Worm (Caenorhabditis elegans) whole organism, young adult: ENCODE measurements around the gene F13B12.1.

Experiments used
- B0019.2 ChIP-seq: fragments of 200-800 bp; sonication (Bioruptor generic); conservative IDR thresholded peaks from 2 replicates; pipeline ENCODE4 v1.3.6; 2022; ENCODE audit warnings: missing genetic modification reagents, missing genetic modification characterization, missing compliant biosample characterization
- B0035.1 ChIP-seq: sonication (generic microtip); optimal IDR thresholded peaks from 2 replicates; lab custom pipeline; 2016; ENCODE audit warnings: missing genetic modification characterization, mild to moderate bottlenecking, missing compliant biosample characterization, missing genotype, missing genetic modification reagents
- D2030.7 ChIP-seq: fragments of 200-800 bp; sonication (Bioruptor generic); IDR thresholded peaks from 2 replicates; pipeline ENCODE4 v1.3.6; 2022; ENCODE audit warnings: missing genetic modification reagents, missing genetic modification characterization, missing compliant biosample characterization
- F10E7.11 ChIP-seq: sonication (generic microtip); optimal IDR thresholded peaks from 2 replicates; lab custom pipeline; 2017; ENCODE audit warnings: mild to moderate bottlenecking, missing genetic modification characterization, moderate library complexity, missing compliant biosample characterization
- F37B4.10 ChIP-seq: fragments of 200-800 bp; sonication (Bioruptor generic); IDR thresholded peaks from 2 replicates; pipeline ENCODE4 v1.3.6; 2022; ENCODE audit warnings: missing genetic modification characterization, missing compliant biosample characterization
- F55B11.4 ChIP-seq: sonication (generic microtip); optimal IDR thresholded peaks from 2 replicates; lab custom pipeline; 2016; ENCODE audit warnings: missing compliant biosample characterization, missing genetic modification characterization, borderline replicate concordance; ENCODE audit not compliant: insufficient read depth
- F57C9.4 ChIP-seq: sonication (generic microtip); optimal IDR thresholded peaks from 2 replicates; lab custom pipeline; 2017; ENCODE audit warnings: mild to moderate bottlenecking, missing genetic modification characterization, missing compliant biosample characterization
- Y53F4B.3 ChIP-seq: fragments of 200-800 bp; sonication (Bioruptor generic); IDR thresholded peaks from 2 replicates; pipeline ENCODE4 v1.3.6; 2022; ENCODE audit warnings: missing genetic modification reagents, missing genetic modification characterization, missing compliant biosample characterization
- Y56A3A.18 ChIP-seq: fragments of 200-800 bp; sonication (Bioruptor generic); IDR thresholded peaks from 2 replicates; pipeline ENCODE4 v1.3.6; 2022; ENCODE audit warnings: missing genetic modification reagents, missing genetic modification characterization, missing compliant biosample characterization
- Y67H2A.10 ChIP-seq: fragments of 200-800 bp; sonication (Bioruptor generic); conservative IDR thresholded peaks from 2 replicates; pipeline ENCODE4 v1.3.6; 2022; ENCODE audit warnings: missing genetic modification reagents, missing genetic modification characterization, missing compliant biosample characterization
- ama-1 ChIP-seq, 3 experiments: fragments of 150-350 bp in 1 of 3; sonication (generic microtip) in 2 of 3; optimal IDR thresholded peaks; 2 replicates each; lab custom pipeline; 2014 to 2018; ENCODE audit warnings: missing biosample characterization in 2 of 3, missing genetic modification characterization in 2 of 3, missing genetic modification reagents in 2 of 3
- aptf-3 ChIP-seq: fragments of 200-800 bp; sonication (Bioruptor generic); IDR thresholded peaks from 2 replicates; pipeline ENCODE4 v1.3.6; 2022; ENCODE audit warnings: missing genetic modification characterization, missing compliant biosample characterization
- athp-1 ChIP-seq: sonication (generic microtip); optimal IDR thresholded peaks from 2 replicates; lab custom pipeline; 2017; ENCODE audit warnings: mild to moderate bottlenecking, missing genetic modification characterization, missing compliant biosample characterization
- ccch-3 ChIP-seq: fragments of 200-800 bp; sonication (Bioruptor generic); optimal IDR thresholded peaks from 2 replicates; lab custom pipeline; 2018; ENCODE audit warnings: mild to moderate bottlenecking, missing genetic modification characterization, missing compliant biosample characterization
- cebp-2 ChIP-seq: fragments of 200-800 bp; sonication (Bioruptor generic); IDR thresholded peaks from 2 replicates; pipeline ENCODE4 v1.3.6; 2022; ENCODE audit warnings: missing genetic modification characterization, missing compliant biosample characterization
- chd-7 ChIP-seq: sonication (generic microtip); optimal IDR thresholded peaks from 2 replicates; lab custom pipeline; 2016; ENCODE audit warnings: mild to moderate bottlenecking, missing genetic modification characterization, moderate library complexity, missing compliant biosample characterization
- dox-1 ChIP-seq: fragments of 200-800 bp; sonication (Bioruptor generic); IDR thresholded peaks from 2 replicates; pipeline ENCODE4 v1.3.6; 2022; ENCODE audit warnings: missing genetic modification reagents, missing genetic modification characterization, missing compliant biosample characterization
- dpff-1 ChIP-seq: sonication (generic microtip); optimal IDR thresholded peaks from 2 replicates; lab custom pipeline; 2017; ENCODE audit warnings: mild to moderate bottlenecking, missing genetic modification characterization, missing compliant biosample characterization
- ets-4 ChIP-seq: fragments of 200-800 bp; sonication (Bioruptor generic); optimal IDR thresholded peaks from 2 replicates; lab custom pipeline; 2018; ENCODE audit warnings: mild to moderate bottlenecking, missing genetic modification characterization, missing compliant biosample characterization
- hlh-12 ChIP-seq: sonication (generic microtip); optimal IDR thresholded peaks from 2 replicates; lab custom pipeline; 2016; ENCODE audit warnings: missing genetic modification characterization, missing compliant biosample characterization
- hlh-26 ChIP-seq: fragments of 200-800 bp; sonication (Bioruptor generic); conservative IDR thresholded peaks from 2 replicates; pipeline ENCODE4 v1.3.6; 2022; ENCODE audit warnings: missing genetic modification reagents, missing genetic modification characterization, missing compliant biosample characterization
- hmg-1.2 ChIP-seq: fragments of 200-800 bp; sonication (Bioruptor generic); IDR thresholded peaks from 2 replicates; pipeline ENCODE4 v1.3.6; 2022; ENCODE audit warnings: missing genetic modification reagents, missing genetic modification characterization, missing compliant biosample characterization
- hsf-1 ChIP-seq: fragments of 200-800 bp; sonication (Bioruptor generic); IDR thresholded peaks from 2 replicates; pipeline ENCODE4 v1.3.6; 2022; ENCODE audit warnings: missing genetic modification reagents, missing genetic modification characterization, missing compliant biosample characterization
- madf-10 ChIP-seq: sonication (generic microtip); optimal IDR thresholded peaks from 2 replicates; lab custom pipeline; 2016; ENCODE audit warnings: mild to moderate bottlenecking, missing genetic modification characterization, missing compliant biosample characterization
- madf-3 ChIP-seq: fragments of 200-800 bp; sonication (Bioruptor generic); IDR thresholded peaks from 2 replicates; pipeline ENCODE4 v1.3.6; 2022; ENCODE audit warnings: missing genetic modification reagents, missing genetic modification characterization, missing compliant biosample characterization
- nfya-1 ChIP-seq: sonication (generic microtip); optimal IDR thresholded peaks from 2 replicates; lab custom pipeline; 2017; ENCODE audit warnings: antibody characterized with exemption, missing compliant biosample characterization, missing genetic modification characterization, borderline replicate concordance; ENCODE audit not compliant: insufficient read depth
- nhr-27 ChIP-seq: fragments of 200-800 bp; sonication (Bioruptor generic); optimal IDR thresholded peaks from 2 replicates; lab custom pipeline; 2018; ENCODE audit warnings: mild to moderate bottlenecking, missing genetic modification characterization, moderate library complexity, missing compliant biosample characterization
- nhr-80 ChIP-seq: sonication (generic microtip); optimal IDR thresholded peaks from 2 replicates; lab custom pipeline; 2016; ENCODE audit warnings: missing genetic modification characterization, missing compliant biosample characterization
- pha-4 ChIP-seq: fragments of 150-350 bp; sonication (generic microtip); optimal IDR thresholded peaks from 2 replicates; lab custom pipeline; 2014; ENCODE audit warnings: missing biosample characterization, missing genetic modification reagents, missing genetic modification characterization
- rec-8 ChIP-seq, 2 experiments: sonication (generic microtip); optimal IDR thresholded peaks; 2 replicates each; lab custom pipeline; 2016; ENCODE audit warnings: mild to moderate bottlenecking in 2 of 2, missing genetic modification characterization in 2 of 2, missing genetic modification reagents in 2 of 2, missing genotype in 2 of 2, missing biosample characterization in 1 of 2, missing compliant biosample characterization in 1 of 2, moderate library complexity in 1 of 2
- repo-1 ChIP-seq: sonication (generic microtip); optimal IDR thresholded peaks from 2 replicates; lab custom pipeline; 2017; ENCODE audit warnings: mild to moderate bottlenecking, missing genetic modification characterization, missing compliant biosample characterization
- sea-2 ChIP-seq: fragments of 200-800 bp; sonication (Bioruptor generic); IDR thresholded peaks from 2 replicates; pipeline ENCODE4 v1.3.6; 2022; ENCODE audit warnings: missing genetic modification characterization, missing compliant biosample characterization
- snpc-1.1 ChIP-seq: sonication (generic microtip); optimal IDR thresholded peaks from 2 replicates; lab custom pipeline; 2017; ENCODE audit warnings: missing genetic modification characterization, mild to moderate bottlenecking, missing compliant biosample characterization, antibody characterized with exemption, moderate library complexity, missing genotype, missing genetic modification reagents; ENCODE audit not compliant: insufficient read depth
- unc-62 ChIP-seq: fragments of 150-350 bp; optimal IDR thresholded peaks from 2 replicates; lab custom pipeline; 2014; ENCODE audit warnings: missing biosample characterization, missing genetic modification reagents, missing genetic modification characterization
- ztf-18 ChIP-seq: sonication (generic microtip); optimal IDR thresholded peaks from 2 replicates; lab custom pipeline; 2016; ENCODE audit warnings: missing genotype, mild to moderate bottlenecking, missing genetic modification characterization, missing compliant biosample characterization
- ztf-26 ChIP-seq: sonication (generic microtip); optimal IDR thresholded peaks from 2 replicates; lab custom pipeline; 2017; ENCODE audit warnings: missing genetic modification characterization, missing compliant biosample characterization
- ztf-6 ChIP-seq: fragments of 200-800 bp; sonication (Bioruptor generic); IDR thresholded peaks from 2 replicates; pipeline ENCODE4 v1.3.6; 2022; ENCODE audit warnings: missing genetic modification reagents, missing genetic modification characterization, missing compliant biosample characterization

Gene F13B12.1

ce11 chrIV:10438901-10439300 is 14.5 kb upstream of the F13B12.1 start, which contains the start of gene F13B12.3:
F13B12.3 (plus strand) TSS chrIV:10439123.
- no peak for TF ChIP-seq pha-4 (tag; lab: Kevin White, UChicago)
- TF ChIP-seq ztf-6 (GFP tag; lab: Robert Waterston, UW), result no peak
- TF ChIP-seq aptf-3, result no peak
- no peak for TF ChIP-seq hlh-26
- TF ChIP-seq F55B11.4, result no peak
- TF ChIP-seq ama-1 (optimal IDR thresholded peaks at IDR 0.05; lab: Kevin White, UChicago), result no peak
- TF ChIP-seq ama-1 (GFP tag; optimal IDR thresholded peaks at IDR 0.05; lab: Kevin White, UChicago), result no peak
- no peak for TF ChIP-seq nfya-1 (tag; lab: Kevin White, UChicago)
- TF ChIP-seq nhr-80, result peak; percentile 96
- no peak for TF ChIP-seq rec-8 (tag; optimal IDR thresholded peaks at IDR 0.05; lab: Kevin White, UChicago)
- no peak for TF ChIP-seq ztf-26 (tag; lab: Kevin White, UChicago)
- TF ChIP-seq ets-4 (GFP tag; lab: Kevin White, UChicago), result peak; percentile 73
- TF ChIP-seq Y67H2A.10 (GFP tag; lab: Robert Waterston, UW), result no peak
- TF ChIP-seq dox-1, result no peak

ce11 chrIV:10437114-10437513 is 12.7 kb upstream of the F13B12.1 start:
- no peak for TF ChIP-seq Y53F4B.3 (GFP tag; lab: Robert Waterston, UW)
- no peak for TF ChIP-seq hlh-12
- no peak for TF ChIP-seq F37B4.10
- no peak for TF ChIP-seq hsf-1 (GFP tag; lab: Robert Waterston, UW)
- TF ChIP-seq madf-3 (GFP tag; lab: Robert Waterston, UW), result no peak
- TF ChIP-seq ccch-3, result no peak

DNA sequence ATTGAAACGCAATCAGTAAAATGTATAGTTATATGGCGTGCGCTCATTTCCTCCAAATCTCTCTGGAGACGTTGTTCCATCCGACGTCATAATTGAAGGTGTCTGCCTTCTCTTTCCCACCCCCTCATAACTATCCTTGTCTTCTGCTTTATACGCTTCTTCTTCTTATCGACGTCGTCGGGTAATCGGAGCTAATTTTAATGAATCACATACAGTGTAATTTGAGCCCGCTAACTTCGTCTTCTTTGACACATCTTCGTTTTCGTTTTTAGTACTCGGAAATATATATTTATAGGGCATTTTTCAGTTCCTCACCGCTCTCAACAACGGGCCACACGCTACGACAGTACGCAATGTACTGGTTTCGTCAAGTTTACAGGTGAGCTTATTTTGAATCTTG is 12.0 kb upstream of the F13B12.1 start, which contains the start of gene ins-1:
Gene ins-1 (plus strand): TSS at position 301 of the 400 bp plus-strand sequence.
- TF ChIP-seq B0035.1 (tag; lab: Kevin White, UChicago) (no peak), unc-62 (GFP tag; lab: Kevin White, UChicago) (no peak), D2030.7 (GFP tag; lab: Robert Waterston, UW) (no peak), repo-1 (no peak), B0019.2 (no peak), sea-2 (GFP tag; lab: Robert Waterston, UW) (no peak), Y56A3A.18 (GFP tag; lab: Robert Waterston, UW) (no peak), madf-10 (tag; lab: Kevin White, UChicago) (no peak), F10E7.11 (tag; lab: Kevin White, UChicago) (no peak), chd-7 (no peak), snpc-1.1 (tag; lab: Kevin White, UChicago) (no peak), cebp-2 (GFP tag; lab: Robert Waterston, UW) (no peak), athp-1 (tag; lab: Kevin White, UChicago) (no peak), nhr-27 (tag; lab: Kevin White, UChicago) (no peak), dpff-1 (tag; lab: Kevin White, UChicago) (no peak), F57C9.4 (no peak), hmg-1.2 (no peak)

ce11 chrIV:10430507-10430906 is 6.1 kb upstream of the F13B12.1 start:
- TF ChIP-seq ztf-18 (tag; lab: Kevin White, UChicago), result no peak
